Worm (Caenorhabditis elegans): ENCODE results near the gene C03B1.4.

ce11 chrX:6355030-6355635 lies 9.2 kb upstream of the C03B1.4 start, which contains the start of gene C03B1.5:
- no peak for TF ChIP-seq W03F9.2 (tag; optimal IDR thresholded peaks at IDR 0.05)
- TF ChIP-seq him-1 (tag; optimal IDR thresholded peaks at IDR 0.05), result no peak
